Worm (Caenorhabditis elegans) whole organism, midembryonic: Measurements from ENCODE around the gene ada-2.

Experiments used
- T22C8.4 ChIP-seq: fragments of 200-800 bp; sonication (Bioruptor generic); IDR thresholded peaks from 2 replicates; pipeline ENCODE4 v1.3.6; 2022; ENCODE audit warnings: missing genetic modification characterization, missing compliant biosample characterization
- cog-1 ChIP-seq: sonication (generic microtip); optimal IDR thresholded peaks from 2 replicates; lab custom pipeline; 2016; ENCODE audit warnings: missing genetic modification characterization, missing compliant biosample characterization
- flt-1 ChIP-seq: fragments of 200-800 bp; sonication (Bioruptor generic); IDR thresholded peaks from 2 replicates; pipeline ENCODE4 v1.3.6; 2022; ENCODE audit warnings: missing genetic modification characterization, missing compliant biosample characterization
- klf-2 ChIP-seq: fragments of 200-800 bp; sonication (Bioruptor generic); conservative IDR thresholded peaks from 2 replicates; pipeline ENCODE4 v1.3.6; 2022; ENCODE audit warnings: missing genetic modification reagents, missing genetic modification characterization, missing compliant biosample characterization
- med-1 ChIP-seq: sonication (generic microtip); optimal IDR thresholded peaks from 2 replicates; lab custom pipeline; 2017; ENCODE audit warnings: missing genetic modification characterization, mild to moderate bottlenecking, missing compliant biosample characterization, antibody characterized with exemption, missing genetic modification reagents; ENCODE audit not compliant: insufficient read depth
- ref-1 ChIP-seq: fragments of 200-800 bp; sonication (Bioruptor generic); conservative IDR thresholded peaks from 2 replicates; pipeline ENCODE4 v1.3.6; 2022; ENCODE audit warnings: missing genetic modification reagents, missing genetic modification characterization, missing compliant biosample characterization
- tab-1 ChIP-seq: fragments of 200-800 bp; sonication (Bioruptor generic); IDR thresholded peaks from 2 replicates; pipeline ENCODE4 v1.3.6; 2022; ENCODE audit warnings: missing genetic modification characterization, missing compliant biosample characterization
- ztf-23 ChIP-seq: fragments of 200-800 bp; sonication (Bioruptor generic); IDR thresholded peaks from 2 replicates; pipeline ENCODE4 v1.3.6; 2022; ENCODE audit warnings: missing genetic modification reagents, missing genetic modification characterization, missing compliant biosample characterization
- ztf-29 ChIP-seq: fragments of 200-800 bp; sonication (Bioruptor generic); IDR thresholded peaks from 2 replicates; pipeline ENCODE4 v1.3.6; 2022; ENCODE audit warnings: missing genetic modification reagents, missing genetic modification characterization, missing compliant biosample characterization

Gene ada-2

DNA sequence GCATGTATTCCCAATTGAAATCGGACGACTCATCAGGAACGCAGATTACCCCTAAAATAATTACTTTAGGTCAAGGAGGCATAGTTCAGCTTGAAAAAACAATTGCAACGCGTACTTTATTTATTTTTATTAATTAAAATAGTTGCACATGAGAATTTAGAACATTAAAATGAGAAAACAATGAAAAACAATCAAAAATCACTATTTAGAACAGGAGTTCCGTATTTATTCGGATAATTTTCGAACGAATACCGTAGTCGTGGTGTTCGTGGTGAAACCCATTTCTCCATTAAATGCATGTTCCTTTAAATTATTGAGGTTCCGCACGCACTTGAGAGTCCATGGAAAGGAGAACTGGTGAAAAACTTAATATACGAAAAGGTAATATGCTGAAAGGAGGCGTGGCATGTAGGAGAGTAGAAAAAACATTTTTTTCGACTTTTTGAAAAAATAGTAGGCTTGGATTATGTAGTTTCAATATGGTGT lies 46.2 kb downstream of the ada-2 start, which contains the start of gene puf-8:
TSS of gene puf-8 (minus strand) at position 51 of the 486 bp plus-strand sequence.
- TF ChIP-seq klf-2 (GFP tag; lab: Robert Waterston, UW): no peak
- no peak for TF ChIP-seq med-1 (GFP tag; lab: Kevin White, UChicago)
- TF ChIP-seq tab-1 (GFP tag; lab: Robert Waterston, UW): no peak
- TF ChIP-seq ztf-23: no peak
- no peak for TF ChIP-seq T22C8.4 (GFP tag; lab: Robert Waterston, UW)
- TF ChIP-seq cog-1 (tag; lab: Kevin White, UChicago): no peak
- TF ChIP-seq flt-1 (GFP tag; lab: Robert Waterston, UW): no peak
- TF ChIP-seq ref-1: no peak
- TF ChIP-seq ztf-29 (GFP tag; lab: Robert Waterston, UW): no peak

- TF ChIP-seq klf-2 (GFP tag; lab: Robert Waterston, UW): no peak
- TF ChIP-seq ref-1: no peak
- TF ChIP-seq flt-1 (GFP tag; lab: Robert Waterston, UW): no peak
- TF ChIP-seq med-1 (GFP tag; lab: Kevin White, UChicago): no peak
- no peak for TF ChIP-seq cog-1 (tag; lab: Kevin White, UChicago)
- TF ChIP-seq tab-1 (GFP tag; lab: Robert Waterston, UW): no peak
- no peak for TF ChIP-seq ztf-29 (GFP tag; lab: Robert Waterston, UW)
- no peak for TF ChIP-seq T22C8.4 (GFP tag; lab: Robert Waterston, UW)
- no peak for TF ChIP-seq ztf-23
Measured at ce11 chrII:7299042-7299441, 47.0 kb downstream of the ada-2 start, which contains the start of gene C30G12.1. Gene C30G12.1 (plus strand): TSS chrII:7299342.

DNA sequence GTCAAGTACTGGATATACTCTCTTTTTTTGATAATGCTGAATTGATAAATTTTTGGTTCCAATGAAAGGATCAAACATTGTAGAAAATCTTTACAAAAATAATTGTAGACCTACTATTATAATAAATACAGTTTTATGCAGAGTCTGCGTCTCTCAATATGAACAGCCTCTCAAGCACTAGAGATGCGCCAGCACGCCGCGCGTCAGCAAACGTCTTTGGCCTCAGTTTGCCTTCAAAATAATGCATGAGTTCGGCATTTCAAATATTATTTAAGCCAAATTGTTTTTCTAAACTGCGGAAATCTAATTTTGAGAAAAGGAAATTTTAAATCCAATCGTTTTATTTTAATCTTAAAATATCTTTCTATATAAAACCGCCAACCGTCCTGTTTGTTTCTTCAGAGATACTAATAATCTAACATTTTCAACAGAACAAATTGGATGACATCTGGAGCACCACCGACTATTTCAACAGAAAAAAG lies 49.7 kb downstream of the ada-2 start, which contains the start of gene cul-4:
TSS of gene cul-4 (plus strand) at position 432 of the 482 bp plus-strand sequence.
- TF ChIP-seq ztf-23: no peak
- TF ChIP-seq ref-1: no peak
- TF ChIP-seq ztf-29 (GFP tag; lab: Robert Waterston, UW): no peak
- no peak for TF ChIP-seq cog-1 (tag; lab: Kevin White, UChicago)
- TF ChIP-seq med-1 (GFP tag; lab: Kevin White, UChicago): no peak
- no peak for TF ChIP-seq T22C8.4 (GFP tag; lab: Robert Waterston, UW)
- TF ChIP-seq tab-1 (GFP tag; lab: Robert Waterston, UW): no peak
- TF ChIP-seq flt-1 (GFP tag; lab: Robert Waterston, UW): no peak
- no peak for TF ChIP-seq klf-2 (GFP tag; lab: Robert Waterston, UW)
